Worm (Caenorhabditis elegans): ENCODE data around the gene K06B4.15.
"Not testable (repeated sequence)": the region's sequence is repeated elsewhere in the genome, so short reads cannot be mapped to it uniquely, and the experiment has no call there.

DNA sequence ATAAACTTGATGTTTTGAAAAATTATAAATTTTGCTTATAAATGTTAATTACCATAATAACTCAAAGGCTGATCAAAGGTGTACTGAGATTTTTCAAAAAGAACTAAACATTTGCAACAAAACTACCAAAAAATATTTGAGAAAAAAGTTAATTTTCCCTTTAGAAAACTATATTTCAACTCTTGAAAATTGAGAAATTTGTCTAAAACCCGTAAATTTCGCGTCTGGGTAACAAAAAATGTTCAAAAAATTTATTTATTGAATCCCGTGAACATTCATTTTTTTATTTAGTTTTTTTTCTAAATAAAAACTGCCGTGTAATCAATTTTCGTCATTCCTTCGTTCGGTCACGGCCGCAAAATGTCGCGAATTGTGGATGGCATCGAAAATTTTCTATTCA is at the start of gene K06B4.15:
- not testable (repeated sequence) for TF ChIP-seq aly-2 (tag; optimal IDR thresholded peaks at IDR 0.05); dsc-1 (tag; optimal IDR thresholded peaks at IDR 0.05); nhr-28 (tag; optimal IDR thresholded peaks at IDR 0.05); lsy-2 (tag; optimal IDR thresholded peaks at IDR 0.05); irx-1 (tag; optimal IDR thresholded peaks at IDR 0.05); C04F5.9 (tag; optimal IDR thresholded peaks at IDR 0.05); alr-1 (tag; optimal IDR thresholded peaks at IDR 0.05; ENCODE audit: borderline replicate concordance); unc-130 (tag; optimal IDR thresholded peaks at IDR 0.05)
